Fruit fly (Drosophila melanogaster): ENCODE measurements around the gene Rpn7.

- no peak for TF ChIP-seq chm (GFP tag; IDR thresholded peaks at IDR 0.05)
- TF ChIP-seq CG18619 (GFP tag; optimal IDR thresholded peaks at IDR 0.05), result no peak
These were observed 29.4 kb upstream of the Rpn7 start, which contains the start of the genes CCT1 and tHMG1 for dm6 chr3R:22491088-22491879.
